Fruit fly (Drosophila melanogaster) whole organism: Measurements from ENCODE around the gene aay.

Experiments used
- CG8478 ChIP-seq: fragments of >200 bp; optimal IDR thresholded peaks from 2 replicates; lab custom pipeline; 2018; ENCODE audit warnings: inconsistent platforms
- Dll ChIP-seq: fragments of >200 bp; optimal IDR thresholded peaks from 2 replicates; lab custom pipeline; 2017
- EcR ChIP-seq, 2 experiments: fragments of >200 bp; optimal IDR thresholded peaks; 2 replicates each; lab custom pipeline; 2017; ENCODE audit warnings: missing biosample characterization in 2 of 2, missing genetic modification characterization in 2 of 2, missing genetic modification reagents in 2 of 2
- pan ChIP-seq: fragments of >200 bp; optimal IDR thresholded peaks from 2 replicates; lab custom pipeline; 2017
- psq ChIP-seq: fragments of >200 bp; optimal IDR thresholded peaks from 2 replicates; lab custom pipeline; 2017
- usp ChIP-seq: fragments of >200 bp; optimal IDR thresholded peaks from 2 replicates; lab custom pipeline; 2017; ENCODE audit warnings: missing biosample characterization, missing genetic modification characterization, mixed read lengths

DNA sequence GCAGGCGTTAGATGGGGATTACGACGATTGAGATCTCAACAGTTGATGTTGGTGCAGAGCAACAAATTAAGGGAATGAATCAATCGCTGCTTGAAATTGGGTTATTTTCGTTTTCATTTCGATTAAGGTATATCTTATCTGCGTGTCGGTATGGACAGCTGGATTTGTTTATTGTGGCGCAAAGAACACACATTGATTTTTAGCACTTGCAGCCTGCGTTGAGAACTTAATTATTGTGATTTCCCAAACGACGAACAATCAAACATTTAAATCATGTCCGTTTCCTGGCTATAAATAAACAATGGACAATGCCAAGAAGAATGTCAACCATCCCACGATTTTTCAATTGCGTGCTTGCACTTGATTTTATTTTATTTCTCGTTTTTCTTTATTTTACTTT lies 25.0 kb upstream of the aay start:
- no peak for TF ChIP-seq psq
- TF ChIP-seq CG8478 (lab: Kevin White, UChicago), result no peak
- TF ChIP-seq pan (lab: Kevin White, UChicago), result no peak
- no peak for TF ChIP-seq EcR (GFP tag; optimal IDR thresholded peaks at IDR 0.05; lab: Kevin White, UChicago)
- TF ChIP-seq usp (GFP tag; lab: Kevin White, UChicago), result no peak
- TF ChIP-seq Dll (lab: Kevin White, UChicago), result no peak
